Fruit fly (Drosophila melanogaster) whole organism, embryonic: ENCODE data around the gene Paf-AHalpha.
A peak's percentile ranks its signal among the peaks of the same experiment; 100 is the strongest.

Source experiments
- CG10274 ChIP-seq: fragments of 200-800 bp; sonication (Bioruptor generic); optimal IDR thresholded peaks from 3 replicates; lab custom pipeline; 2017; ENCODE audit warnings: missing biosample characterization, mild to moderate bottlenecking, missing genetic modification characterization
- CG10321 ChIP-seq: fragments of 200-800 bp; sonication (Bioruptor generic); IDR thresholded peaks from 2 replicates; pipeline ENCODE4 v1.3.6; 2022; ENCODE audit warnings: missing biosample characterization, missing genetic modification characterization
- CG11247 ChIP-seq: fragments of 200-800 bp; sonication (Bioruptor generic); IDR thresholded peaks from 2 replicates; pipeline ENCODE4 v1.3.6; 2022; ENCODE audit warnings: missing biosample characterization, missing genetic modification characterization
- CG11398 ChIP-seq: fragments of 200-800 bp; sonication (Bioruptor generic); optimal IDR thresholded peaks from 2 replicates; lab custom pipeline; 2016; ENCODE audit warnings: missing biosample characterization, missing genetic modification characterization
- CG11560 ChIP-seq: fragments of 200-800 bp; sonication (Bioruptor generic); IDR thresholded peaks from 3 replicates; pipeline ENCODE4 v1.3.6; 2022; ENCODE audit warnings: missing biosample characterization, missing genetic modification characterization
- CG12071 ChIP-seq: fragments of 200-800 bp; sonication (Bioruptor generic); optimal IDR thresholded peaks from 3 replicates; lab custom pipeline; 2018; ENCODE audit warnings: missing biosample characterization, mild to moderate bottlenecking, missing genetic modification characterization
- CG13424 ChIP-seq: fragments of 200-800 bp; sonication (Bioruptor generic); optimal IDR thresholded peaks from 2 replicates; lab custom pipeline; 2019; ENCODE audit warnings: missing biosample characterization, mild to moderate bottlenecking, missing genetic modification characterization, moderate library complexity
- CG13894 ChIP-seq: fragments of 200-800 bp; sonication (Bioruptor generic); optimal IDR thresholded peaks from 3 replicates; lab custom pipeline; 2018; ENCODE audit warnings: missing biosample characterization, mild to moderate bottlenecking, missing genetic modification characterization, moderate library complexity
- CG14667 ChIP-seq: fragments of 200-800 bp; sonication (Bioruptor generic); IDR thresholded peaks from 2 replicates; pipeline ENCODE4 v1.3.6; 2022; ENCODE audit warnings: missing biosample characterization, missing genetic modification characterization
- CG15073 ChIP-seq: fragments of 200-800 bp; sonication (Bioruptor generic); optimal IDR thresholded peaks from 2 replicates; lab custom pipeline; 2016; ENCODE audit warnings: missing biosample characterization, missing genetic modification characterization
- CG1529 ChIP-seq: fragments of 200-800 bp; sonication (Bioruptor generic); optimal IDR thresholded peaks from 3 replicates; lab custom pipeline; 2018; ENCODE audit warnings: missing biosample characterization, missing genetic modification characterization
- CG3281 ChIP-seq: fragments of 200-800 bp; sonication (Bioruptor generic); optimal IDR thresholded peaks from 3 replicates; lab custom pipeline; 2017; ENCODE audit warnings: missing biosample characterization, mild to moderate bottlenecking, missing genetic modification characterization
- CG4707 ChIP-seq: fragments of 200-800 bp; sonication (Bioruptor generic); optimal IDR thresholded peaks from 2 replicates; lab custom pipeline; 2018; ENCODE audit warnings: missing biosample characterization, mild to moderate bottlenecking, missing genetic modification characterization, moderate library complexity
- CG7357 ChIP-seq: fragments of 200-800 bp; sonication (Bioruptor generic); IDR thresholded peaks from 3 replicates; pipeline ENCODE4 v1.3.6; 2022; ENCODE audit warnings: missing biosample characterization, missing genetic modification characterization
- CG7556 ChIP-seq: fragments of 200-800 bp; sonication (Bioruptor generic); optimal IDR thresholded peaks from 2 replicates; lab custom pipeline; 2017; ENCODE audit warnings: missing biosample characterization, mild to moderate bottlenecking, missing genetic modification characterization
- CG7987 ChIP-seq: fragments of 200-800 bp; sonication (Bioruptor generic); optimal IDR thresholded peaks from 2 replicates; lab custom pipeline; 2018; ENCODE audit warnings: missing biosample characterization, mild to moderate bottlenecking, missing genetic modification characterization, moderate library complexity
- CG8924 ChIP-seq: fragments of 200-800 bp; optimal IDR thresholded peaks from 3 replicates; lab custom pipeline; 2019; ENCODE audit warnings: missing biosample characterization, mild to moderate bottlenecking, missing genetic modification characterization, moderate library complexity
- CG8944 ChIP-seq: fragments of 200-800 bp; sonication (Bioruptor generic); optimal IDR thresholded peaks from 3 replicates; lab custom pipeline; 2016; ENCODE audit warnings: missing biosample characterization, missing genetic modification characterization
- CTCF ChIP-seq: fragments of 200-800 bp; sonication (Bioruptor generic); optimal IDR thresholded peaks from 2 replicates; lab custom pipeline; 2017; ENCODE audit warnings: missing biosample characterization, mild to moderate bottlenecking, missing genetic modification characterization, moderate library complexity
- Deaf1 ChIP-seq: fragments of 200-800 bp; optimal IDR thresholded peaks from 3 replicates; lab custom pipeline; 2019; ENCODE audit warnings: missing biosample characterization, mild to moderate bottlenecking, missing genetic modification characterization, moderate library complexity
- Doc3 ChIP-seq: fragments of 200-800 bp; sonication (Bioruptor generic); IDR thresholded peaks from 3 replicates; pipeline ENCODE4 v1.3.6; 2022; ENCODE audit warnings: missing biosample characterization, missing genetic modification characterization; ENCODE audit not compliant: partially characterized antibody
- Eip74EF ChIP-seq, 2 experiments: fragments of 200-800 bp in 1 of 2; fragments of >200 bp in 1 of 2; sonication (Bioruptor generic) in 1 of 2; optimal IDR thresholded peaks; 2 replicates each; lab custom pipeline; 2017 to 2019; ENCODE audit warnings: missing biosample characterization in 2 of 2, missing genetic modification characterization in 2 of 2, mild to moderate bottlenecking in 1 of 2, moderate library complexity in 1 of 2
- Fer3 ChIP-seq: fragments of 200-800 bp; sonication (Bioruptor generic); optimal IDR thresholded peaks from 2 replicates; lab custom pipeline; 2018; ENCODE audit warnings: missing biosample characterization, mild to moderate bottlenecking, missing genetic modification characterization, moderate library complexity
- GATAe ChIP-seq: fragments of 200-800 bp; sonication (Bioruptor generic); conservative IDR thresholded peaks from 2 replicates; pipeline ENCODE4 v1.3.6; 2022; ENCODE audit warnings: missing biosample characterization, missing genetic modification characterization
- H15 ChIP-seq: fragments of 200-800 bp; sonication (Bioruptor generic); IDR thresholded peaks from 3 replicates; pipeline ENCODE4 v1.3.6; 2022; ENCODE audit warnings: missing biosample characterization, missing genetic modification characterization
- Lhr ChIP-seq: fragments of 200-800 bp; sonication (Bioruptor generic); optimal IDR thresholded peaks from 3 replicates; lab custom pipeline; 2017; ENCODE audit warnings: mild to moderate bottlenecking, missing biosample characterization, missing genetic modification reagents, missing genetic modification characterization
- MTF-1 ChIP-seq: fragments of 200-800 bp; sonication (Bioruptor generic); optimal IDR thresholded peaks from 2 replicates; lab custom pipeline; 2018; ENCODE audit warnings: missing biosample characterization, mild to moderate bottlenecking, missing genetic modification characterization, borderline replicate concordance
- Mad ChIP-seq: fragments of 200-800 bp; sonication (Bioruptor generic); optimal IDR thresholded peaks from 2 replicates; lab custom pipeline; 2016; ENCODE audit warnings: missing biosample characterization, missing genetic modification characterization
- NC2β ChIP-seq: fragments of 200-800 bp; sonication (Bioruptor generic); optimal IDR thresholded peaks from 2 replicates; lab custom pipeline; 2016; ENCODE audit warnings: missing biosample characterization, missing genetic modification characterization
- Optix ChIP-seq: fragments of 200-800 bp; sonication (Bioruptor generic); IDR thresholded peaks from 3 replicates; pipeline ENCODE4 v1.3.6; 2022; ENCODE audit warnings: missing biosample characterization, missing genetic modification characterization
- Sox100B ChIP-seq: fragments of 200-800 bp; sonication (Bioruptor generic); optimal IDR thresholded peaks from 3 replicates; lab custom pipeline; 2018; ENCODE audit warnings: missing biosample characterization, mild to moderate bottlenecking, missing genetic modification characterization
- Sox102F ChIP-seq: fragments of 200-800 bp; sonication (Bioruptor generic); optimal IDR thresholded peaks from 2 replicates; lab custom pipeline; 2018; ENCODE audit warnings: missing biosample characterization, mild to moderate bottlenecking, missing genetic modification characterization, moderate library complexity
- ato ChIP-seq: fragments of 200-800 bp; sonication (Bioruptor generic); IDR thresholded peaks from 2 replicates; pipeline ENCODE4 v1.3.6; 2022; ENCODE audit warnings: missing biosample characterization, missing genetic modification characterization; ENCODE audit not compliant: partially characterized antibody
- az2 ChIP-seq: fragments of 200-800 bp; sonication (Bioruptor generic); optimal IDR thresholded peaks from 3 replicates; lab custom pipeline; 2016; ENCODE audit warnings: missing biosample characterization, missing genetic modification characterization
- bbx ChIP-seq: fragments of 200-800 bp; sonication (Bioruptor generic); IDR thresholded peaks from 2 replicates; pipeline ENCODE4 v1.3.6; 2022; ENCODE audit warnings: missing biosample characterization, missing genetic modification characterization; ENCODE audit not compliant: partially characterized antibody
- bowl ChIP-seq: fragments of 200-800 bp; sonication (Bioruptor generic); IDR thresholded peaks from 2 replicates; pipeline ENCODE4 v1.3.6; 2022; ENCODE audit warnings: missing biosample characterization, missing genetic modification characterization
- crc ChIP-seq: fragments of 200-800 bp; sonication (Bioruptor generic); optimal IDR thresholded peaks from 2 replicates; lab custom pipeline; 2016; ENCODE audit warnings: missing biosample characterization, missing genetic modification characterization
- gsb-n ChIP-seq: fragments of 200-800 bp; sonication (Bioruptor generic); optimal IDR thresholded peaks from 3 replicates; lab custom pipeline; 2018; ENCODE audit warnings: missing biosample characterization, mild to moderate bottlenecking, missing genetic modification characterization
- ham ChIP-seq: fragments of 200-800 bp; sonication (Bioruptor generic); IDR thresholded peaks from 2 replicates; pipeline ENCODE4 v1.3.6; 2022; ENCODE audit warnings: missing biosample characterization, missing genetic modification characterization
- hb ChIP-seq: fragments of 200-800 bp; sonication (Bioruptor generic); IDR thresholded peaks from 3 replicates; pipeline ENCODE4 v1.3.6; 2022; ENCODE audit warnings: missing biosample characterization, missing genetic modification characterization; ENCODE audit not compliant: partially characterized antibody
- inv ChIP-seq: fragments of 200-800 bp; sonication (Bioruptor generic); IDR thresholded peaks from 2 replicates; pipeline ENCODE4 v1.3.6; 2022; ENCODE audit warnings: missing biosample characterization, missing genetic modification characterization; ENCODE audit not compliant: partially characterized antibody
- kah ChIP-seq: fragments of 200-800 bp; sonication (Bioruptor generic); optimal IDR thresholded peaks from 2 replicates; lab custom pipeline; 2018; ENCODE audit warnings: missing biosample characterization, mild to moderate bottlenecking, missing genetic modification characterization
- otp ChIP-seq: fragments of 200-800 bp; sonication (Bioruptor generic); IDR thresholded peaks from 3 replicates; pipeline ENCODE4, ENCODE4 v1.3.6; 2022; ENCODE audit warnings: missing biosample characterization, missing genetic modification characterization
- prd ChIP-seq, 3 experiments: fragments of >200 bp in 2 of 3; fragments of 200-800 bp in 1 of 3; sonication (Bioruptor generic) in 1 of 3; optimal IDR thresholded peaks in 2 of 3; IDR thresholded peaks in 1 of 3; 2 replicates in 2 of 3; 3 replicates in 1 of 3; pipeline versions ENCODE4 v1.3.6 to Lab custom; 2017 to 2022; ENCODE audit warnings: missing biosample characterization in 1 of 3, missing genetic modification characterization in 1 of 3
- ro ChIP-seq: fragments of 200-800 bp; sonication (Bioruptor generic); IDR thresholded peaks from 2 replicates; pipeline ENCODE4 v1.3.6; 2022; ENCODE audit warnings: missing biosample characterization, missing genetic modification characterization
- sim ChIP-seq: fragments of 200-800 bp; sonication (Bioruptor generic); IDR thresholded peaks from 2 replicates; pipeline ENCODE4 v1.3.6; 2022; ENCODE audit warnings: missing biosample characterization, missing genetic modification characterization
- stc ChIP-seq: fragments of 200-800 bp; sonication (Bioruptor generic); IDR thresholded peaks from 2 replicates; pipeline ENCODE4 v1.3.6; 2022; ENCODE audit warnings: missing biosample characterization, missing genetic modification characterization
- tgo ChIP-seq: fragments of 200-800 bp; sonication (Bioruptor generic); IDR thresholded peaks from 3 replicates; pipeline ENCODE4 v1.3.6; 2022; ENCODE audit warnings: missing biosample characterization, missing genetic modification characterization
- unpg ChIP-seq: fragments of 200-800 bp; sonication (Bioruptor generic); optimal IDR thresholded peaks from 3 replicates; lab custom pipeline; 2018; ENCODE audit warnings: missing biosample characterization, mild to moderate bottlenecking, missing genetic modification characterization, moderate library complexity
- zf30C ChIP-seq: fragments of 200-800 bp; sonication (Bioruptor generic); optimal IDR thresholded peaks from 3 replicates; lab custom pipeline; 2018; ENCODE audit warnings: missing biosample characterization, mild to moderate bottlenecking, missing genetic modification characterization

Gene Paf-AHalpha

dm6 chrX:15740288-15740726 lies 45.1 kb downstream of the Paf-AHalpha start (continued):
- TF ChIP-seq tgo (GFP tag; lab: Robert Waterston, UW) (peak; percentile 72), CG11247 (GFP tag; lab: Robert Waterston, UW) (peak; percentile 64), otp (peak; percentile 62; the same call in 1 of the 3 replicates), CG13894 (tag; lab: Kevin White, UChicago) (peak; percentile 79), CG13424 (tag; lab: Kevin White, UChicago) (peak; percentile 77), CG15073 (GFP tag; lab: Kevin White, UChicago) (no peak), MTF-1 (GFP tag; lab: Kevin White, UChicago) (peak; percentile 7), CG7357 (peak; percentile 26; the same call in 1 of the 3 replicates), Mad (GFP tag; lab: Kevin White, UChicago) (peak; percentile 52), ro (GFP tag; lab: Robert Waterston, UW) (no peak), Fer3 (tag; lab: Kevin White, UChicago) (peak; percentile 87), Optix (GFP tag; lab: Robert Waterston, UW) (0 out of 3 replicates have a peak, but pooled peaks have one; percentile 16), CG4707 (GFP tag; lab: Kevin White, UChicago) (peak; percentile 14), inv (no peak), bowl (GFP tag; lab: Robert Waterston, UW) (no peak; the same call in 1 of the 2 replicates), ato (GFP tag; lab: Robert Waterston, UW) (no peak), Sox100B (GFP tag; lab: Kevin White, UChicago) (no peak), CG11560 (tag; lab: Robert Waterston, UW) (peak; percentile 21; the same call in 1 of the 3 replicates), ham (GFP tag; lab: Robert Waterston, UW) (peak; percentile 38; the same call in 1 of the 2 replicates), Eip74EF (GFP tag; optimal IDR thresholded peaks at IDR 0.05; lab: Kevin White, UChicago) (peak in 1 of 2 experiments; percentile 43), Lhr (GFP tag; lab: Kevin White, UChicago) (no peak), unpg (peak; percentile 77), Deaf1 (tag; lab: Kevin White, UChicago) (peak; percentile 77), CG12071 (GFP tag; lab: Kevin White, UChicago) (peak; percentile 67), gsb-n (no peak), NC2β (GFP tag; lab: Kevin White, UChicago) (peak; percentile 45), CG10274 (GFP tag; lab: Kevin White, UChicago) (peak; percentile 36), crc (GFP tag; lab: Kevin White, UChicago) (peak; percentile 22), Sox102F (GFP tag; lab: Kevin White, UChicago) (no peak), CTCF (GFP tag; lab: Kevin White, UChicago) (no peak), hb (GFP tag; lab: Robert Waterston, UW) (no peak), CG8944 (GFP tag; lab: Kevin White, UChicago) (peak; percentile 75), CG10321 (GFP tag; lab: Robert Waterston, UW) (0 out of 2 replicates have a peak, but pooled peaks have one; percentile 29), az2 (peak; percentile 53), prd (optimal IDR thresholded peaks at IDR 0.05; lab: Kevin White, UChicago) (no peak), prd (GFP tag; IDR thresholded peaks at IDR 0.05; lab: Robert Waterston, UW) (peak; percentile 78), kah (GFP tag; lab: Kevin White, UChicago) (peak; percentile 23), CG1529 (GFP tag; lab: Kevin White, UChicago) (peak; percentile 30), sim (GFP tag; lab: Robert Waterston, UW) (no peak), Doc3 (GFP tag; lab: Robert Waterston, UW) (no peak), bbx (no peak), H15 (GFP tag; lab: Robert Waterston, UW) (0 out of 3 replicates have a peak, but pooled peaks have one; percentile 44), CG11398 (GFP tag; lab: Kevin White, UChicago) (no peak), GATAe (GFP tag; lab: Robert Waterston, UW) (peak; percentile 97), CG7556 (GFP tag; lab: Kevin White, UChicago) (peak; percentile 66), zf30C (GFP tag; lab: Kevin White, UChicago) (peak; percentile 90), CG7987 (GFP tag; lab: Kevin White, UChicago) (peak; percentile 67), CG8924 (tag; lab: Kevin White, UChicago) (peak; percentile 57), CG3281 (peak; percentile 78), stc (peak; percentile 78), CG14667 (peak; percentile 60)
